Fruit fly (Drosophila melanogaster): ENCODE results near the gene CG4872.

Gene CG4872

DNA sequence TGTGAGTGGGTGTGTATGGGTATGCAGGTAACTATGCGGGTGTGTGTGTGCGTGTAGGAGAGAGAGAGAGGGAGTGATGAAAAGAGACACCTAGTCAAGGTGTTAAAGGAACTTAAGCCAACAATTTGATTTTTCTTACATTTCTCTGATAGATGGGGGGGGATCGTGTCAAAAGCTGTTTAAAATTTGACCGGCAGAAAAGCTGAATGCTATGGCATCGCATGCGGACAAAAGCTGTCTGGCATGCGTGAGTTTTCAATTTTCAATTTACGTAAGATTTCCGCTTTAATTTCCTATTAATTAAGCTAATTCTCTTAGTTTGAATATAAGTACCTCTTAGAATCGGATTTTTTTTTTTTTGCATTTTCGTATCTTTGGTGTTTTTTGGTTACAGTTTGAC, 41.2 kb upstream of the CG4872 start (continued):
- TF ChIP-seq CG15514 (GFP tag; optimal IDR thresholded peaks at IDR 0.05) = no peak
- peak; percentile 14; the same call in 1 of the 4 replicates for TF ChIP-seq Gug (GFP tag; IDR thresholded peaks at IDR 0.05)
- no peak for TF ChIP-seq Doc3 (GFP tag; IDR thresholded peaks at IDR 0.05; ENCODE audit: partially characterized antibody)
- TF ChIP-seq CG10209 (GFP tag; optimal IDR thresholded peaks at IDR 0.05) = peak; percentile 19
- TF ChIP-seq CG5953 (GFP tag; IDR thresholded peaks at IDR 0.05) = 0 out of 2 replicates have a peak, but pooled peaks have one; percentile 33
- TF ChIP-seq croc (GFP tag; conservative IDR thresholded peaks at IDR 0.05) = no peak
- TF ChIP-seq dati (GFP tag; IDR thresholded peaks at IDR 0.05) = no peak
- no peak for TF ChIP-seq hkb (optimal IDR thresholded peaks at IDR 0.05)
- TF ChIP-seq hkb (GFP tag; IDR thresholded peaks at IDR 0.05) = 0 out of 2 replicates have a peak, but pooled peaks have one; percentile 12
- TF ChIP-seq CG31224 (GFP tag; IDR thresholded peaks at IDR 0.05) = no peak
- no peak for TF ChIP-seq hb (GFP tag; IDR thresholded peaks at IDR 0.05; ENCODE audit: partially characterized antibody)
- TF ChIP-seq eyg (GFP tag; optimal IDR thresholded peaks at IDR 0.05) = no peak
- TF ChIP-seq CG42726 (GFP tag; IDR thresholded peaks at IDR 0.05; ENCODE audit: partially characterized antibody) = peak; percentile 64; the same call in 1 of the 2 replicates
- TF ChIP-seq CrebB (tag; optimal IDR thresholded peaks at IDR 0.05) = no peak
- TF ChIP-seq CG2202 (tag; optimal IDR thresholded peaks at IDR 0.05) = no peak
- no peak for TF ChIP-seq CG12744 (GFP tag; optimal IDR thresholded peaks at IDR 0.05)
- TF ChIP-seq CG1832 (GFP tag; optimal IDR thresholded peaks at IDR 0.05) = no peak
- no peak for TF ChIP-seq CG30431 (GFP tag; optimal IDR thresholded peaks at IDR 0.05)
- TF ChIP-seq sisA (GFP tag; IDR thresholded peaks at IDR 0.05) = 0 out of 2 replicates have a peak, but pooled peaks have one; percentile 9
- TF ChIP-seq abd-A (tag; optimal IDR thresholded peaks at IDR 0.05) = no peak
- TF ChIP-seq h (optimal IDR thresholded peaks at IDR 0.05) = no peak
- TF ChIP-seq CG32772 (GFP tag; IDR thresholded peaks at IDR 0.05) = no peak
- peak; percentile 56 for TF ChIP-seq CTCF (GFP tag; optimal IDR thresholded peaks at IDR 0.05)
- no peak for TF ChIP-seq Dbx (GFP tag; IDR thresholded peaks at IDR 0.05)
- no peak for TF ChIP-seq CG6854 (GFP tag; optimal IDR thresholded peaks at IDR 0.05)
- TF ChIP-seq CG11560 (tag; IDR thresholded peaks at IDR 0.05) = no peak
- no peak for TF ChIP-seq CG18764 (GFP tag; optimal IDR thresholded peaks at IDR 0.05)
- TF ChIP-seq unc-4 (GFP tag; IDR thresholded peaks at IDR 0.05; ENCODE audit: partially characterized antibody) = no peak
- TF ChIP-seq CG15269 (tag; optimal IDR thresholded peaks at IDR 0.05) = no peak
- no peak for TF ChIP-seq Side (GFP tag; optimal IDR thresholded peaks at IDR 0.05)
- no peak for TF ChIP-seq CG17186 (GFP tag; optimal IDR thresholded peaks at IDR 0.05)
- no peak for TF ChIP-seq gsb (GFP tag; IDR thresholded peaks at IDR 0.05)
- TF ChIP-seq Atf-2 (GFP tag; optimal IDR thresholded peaks at IDR 0.05) = no peak
- no peak for TF ChIP-seq Scr (GFP tag; IDR thresholded peaks at IDR 0.05; ENCODE audit: partially characterized antibody)
- TF ChIP-seq CG3163 (GFP tag; optimal IDR thresholded peaks at IDR 0.05) = peak; percentile 14
- TF ChIP-seq jing (GFP tag; optimal IDR thresholded peaks at IDR 0.05) = no peak
- TF ChIP-seq crol (GFP tag; IDR thresholded peaks at IDR 0.05) = peak; percentile 41; the same call in 1 of the 2 replicates
- TF ChIP-seq CG6689 (GFP tag; IDR thresholded peaks at IDR 0.05) = no peak
- peak; percentile 42; the same call in 2 of the 3 replicates for TF ChIP-seq row (GFP tag; IDR thresholded peaks at IDR 0.05)
- TF ChIP-seq HmgD (GFP tag; optimal IDR thresholded peaks at IDR 0.05) = peak; percentile 73
- TF ChIP-seq gro (GFP tag; optimal IDR thresholded peaks at IDR 0.05) = no peak
- TF ChIP-seq vvl (GFP tag; IDR thresholded peaks at IDR 0.05) = no peak
- no peak for TF ChIP-seq sim (GFP tag; IDR thresholded peaks at IDR 0.05)
- no peak for TF ChIP-seq Antp (GFP tag; optimal IDR thresholded peaks at IDR 0.05)
- TF ChIP-seq MBD-R2 (GFP tag; IDR thresholded peaks at IDR 0.05) = peak; percentile 43
- peak; percentile 39 for TF ChIP-seq CG9437 (GFP tag; optimal IDR thresholded peaks at IDR 0.05)
- TF ChIP-seq ind (GFP tag; optimal IDR thresholded peaks at IDR 0.05) = peak; percentile 20
- no peak for TF ChIP-seq Mrtf (GFP tag; IDR thresholded peaks at IDR 0.05)
- no peak for TF ChIP-seq tll (GFP tag; optimal IDR thresholded peaks at IDR 0.05)
- no peak for TF ChIP-seq CG4854 (GFP tag; optimal IDR thresholded peaks at IDR 0.05)
- no peak for TF ChIP-seq oc (tag; optimal IDR thresholded peaks at IDR 0.05)
- no peak for TF ChIP-seq ATbp (GFP tag; optimal IDR thresholded peaks at IDR 0.05)
- TF ChIP-seq CG9817 (tag; optimal IDR thresholded peaks at IDR 0.05) = peak; percentile 22
